Fruit fly (Drosophila melanogaster) whole organism, embryonic: ENCODE data around the gene Hsp70Ab.
A peak's percentile ranks its signal among the peaks of the same experiment; 100 is the strongest.

Source experiments
- Antp ChIP-seq: fragments of 200-800 bp; sonication (Bioruptor generic); optimal IDR thresholded peaks from 3 replicates; lab custom pipeline; 2016; ENCODE audit warnings: missing biosample characterization, missing genetic modification characterization
- Bdp1 ChIP-seq: fragments of 200-800 bp; sonication (Bioruptor generic); optimal IDR thresholded peaks from 3 replicates; lab custom pipeline; 2016; ENCODE audit warnings: missing biosample characterization, missing genetic modification characterization
- Bteb2 ChIP-seq: fragments of 200-800 bp; sonication (Bioruptor generic); optimal IDR thresholded peaks from 2 replicates; lab custom pipeline; 2016; ENCODE audit warnings: missing biosample characterization, missing genetic modification characterization
- CG10147 ChIP-seq: fragments of 200-800 bp; sonication (Bioruptor generic); optimal IDR thresholded peaks from 2 replicates; lab custom pipeline; 2019; ENCODE audit warnings: missing biosample characterization, mild to moderate bottlenecking, missing genetic modification characterization, moderate library complexity
- CG11247 ChIP-seq: fragments of 200-800 bp; sonication (Bioruptor generic); IDR thresholded peaks from 2 replicates; pipeline ENCODE4 v1.3.6; 2022; ENCODE audit warnings: missing biosample characterization, missing genetic modification characterization
- CG14014 ChIP-seq: fragments of 200-800 bp; sonication (Bioruptor generic); IDR thresholded peaks from 2 replicates; pipeline ENCODE4 v1.3.6; 2022; ENCODE audit warnings: missing biosample characterization, missing genetic modification characterization
- CG1529 ChIP-seq: fragments of 200-800 bp; sonication (Bioruptor generic); optimal IDR thresholded peaks from 3 replicates; lab custom pipeline; 2018; ENCODE audit warnings: missing biosample characterization, missing genetic modification characterization
- CG16815 ChIP-seq: fragments of 200-800 bp; sonication (Bioruptor generic); optimal IDR thresholded peaks from 3 replicates; lab custom pipeline; 2017; ENCODE audit warnings: missing biosample characterization, mild to moderate bottlenecking, missing genetic modification characterization
- CG16863 ChIP-seq: fragments of 200-800 bp; sonication (Bioruptor generic); optimal IDR thresholded peaks from 3 replicates; lab custom pipeline; 2016; ENCODE audit warnings: missing biosample characterization, missing genetic modification characterization
- CG17359 ChIP-seq: fragments of 200-800 bp; sonication (Bioruptor generic); optimal IDR thresholded peaks from 3 replicates; lab custom pipeline; 2018; ENCODE audit warnings: missing biosample characterization, mild to moderate bottlenecking, missing genetic modification characterization, moderate library complexity
- CG17568 ChIP-seq: fragments of 200-800 bp; sonication (Bioruptor generic); optimal IDR thresholded peaks from 2 replicates; lab custom pipeline; 2018; ENCODE audit warnings: missing biosample characterization, mild to moderate bottlenecking, missing genetic modification characterization, moderate library complexity
- CG17802 ChIP-seq: fragments of 200-800 bp; sonication (Bioruptor generic); optimal IDR thresholded peaks from 2 replicates; lab custom pipeline; 2018; ENCODE audit warnings: missing biosample characterization, mild to moderate bottlenecking, missing genetic modification characterization, moderate library complexity
- CG2712 ChIP-seq: fragments of 200-800 bp; optimal IDR thresholded peaks from 3 replicates; lab custom pipeline; 2019; ENCODE audit warnings: missing biosample characterization, mild to moderate bottlenecking, missing genetic modification characterization, moderate library complexity
- CG30403 ChIP-seq: fragments of 200-800 bp; sonication (Bioruptor generic); optimal IDR thresholded peaks from 3 replicates; lab custom pipeline; 2016; ENCODE audit warnings: missing biosample characterization, missing genetic modification characterization
- CG31365 ChIP-seq: fragments of 200-800 bp; sonication (Bioruptor generic); optimal IDR thresholded peaks from 2 replicates; lab custom pipeline; 2018; ENCODE audit warnings: missing biosample characterization, mild to moderate bottlenecking, missing genetic modification characterization
- CG31388 ChIP-seq: fragments of 200-800 bp; sonication (Bioruptor generic); optimal IDR thresholded peaks from 2 replicates; lab custom pipeline; 2016; ENCODE audit warnings: missing biosample characterization, missing genetic modification characterization
- CG4282 ChIP-seq: fragments of 200-800 bp; sonication (Bioruptor generic); optimal IDR thresholded peaks from 2 replicates; lab custom pipeline; 2016; ENCODE audit warnings: missing biosample characterization, missing genetic modification characterization
- CG6683 ChIP-seq: fragments of 200-800 bp; sonication (Bioruptor generic); optimal IDR thresholded peaks from 2 replicates; lab custom pipeline; 2017; ENCODE audit warnings: missing biosample characterization, mild to moderate bottlenecking, missing genetic modification characterization, missing genetic modification reagents
- CG8359 ChIP-seq: fragments of 200-800 bp; sonication (Bioruptor generic); optimal IDR thresholded peaks from 2 replicates; lab custom pipeline; 2017; ENCODE audit warnings: missing biosample characterization, mild to moderate bottlenecking, missing genetic modification characterization, borderline replicate concordance
- CG9437 ChIP-seq: fragments of 200-800 bp; sonication (Bioruptor generic); optimal IDR thresholded peaks from 2 replicates; lab custom pipeline; 2018; ENCODE audit warnings: missing biosample characterization, mild to moderate bottlenecking, missing genetic modification characterization
- CG9609 ChIP-seq: fragments of 200-800 bp; sonication (Bioruptor generic); optimal IDR thresholded peaks from 3 replicates; lab custom pipeline; 2016; ENCODE audit warnings: missing biosample characterization, missing genetic modification characterization
- CG9932 ChIP-seq: fragments of 200-800 bp; sonication (Bioruptor generic); IDR thresholded peaks from 2 replicates; pipeline ENCODE4 v1.3.6; 2022; ENCODE audit warnings: missing biosample characterization, missing genetic modification characterization
- D19B ChIP-seq: fragments of 200-800 bp; sonication (Bioruptor generic); optimal IDR thresholded peaks from 2 replicates; lab custom pipeline; 2017; ENCODE audit warnings: missing biosample characterization, mild to moderate bottlenecking, missing genetic modification characterization
- Dad ChIP-seq: fragments of 200-800 bp; sonication (Bioruptor generic); optimal IDR thresholded peaks from 3 replicates; lab custom pipeline; 2016; ENCODE audit warnings: missing biosample characterization, missing genetic modification characterization
- Dll ChIP-seq: fragments of 200-800 bp; sonication (Bioruptor generic); IDR thresholded peaks from 4 replicates; pipeline ENCODE4 v1.3.6; 2022; ENCODE audit warnings: missing biosample characterization, missing genetic modification characterization; ENCODE audit not compliant: partially characterized antibody
- Dref ChIP-seq: fragments of 200-800 bp; sonication (Bioruptor generic); IDR thresholded peaks from 2 replicates; pipeline ENCODE4 v1.3.6; 2022; ENCODE audit warnings: missing biosample characterization, missing genetic modification characterization
- Eip74EF ChIP-seq, 2 experiments: fragments of 200-800 bp in 1 of 2; fragments of >200 bp in 1 of 2; sonication (Bioruptor generic) in 1 of 2; optimal IDR thresholded peaks; 2 replicates each; lab custom pipeline; 2017 to 2019; ENCODE audit warnings: missing biosample characterization in 2 of 2, missing genetic modification characterization in 2 of 2, mild to moderate bottlenecking in 1 of 2, moderate library complexity in 1 of 2
- GATAe ChIP-seq: fragments of 200-800 bp; sonication (Bioruptor generic); conservative IDR thresholded peaks from 2 replicates; pipeline ENCODE4 v1.3.6; 2022; ENCODE audit warnings: missing biosample characterization, missing genetic modification characterization
- Gug ChIP-seq: fragments of 200-800 bp; sonication (Bioruptor generic); IDR thresholded peaks from 4 replicates; pipeline ENCODE4 v1.3.6; 2022; ENCODE audit warnings: missing biosample characterization, missing genetic modification characterization
- H15 ChIP-seq: fragments of 200-800 bp; sonication (Bioruptor generic); IDR thresholded peaks from 3 replicates; pipeline ENCODE4 v1.3.6; 2022; ENCODE audit warnings: missing biosample characterization, missing genetic modification characterization
- HLH54F ChIP-seq: fragments of 200-800 bp; sonication (Bioruptor generic); optimal IDR thresholded peaks from 3 replicates; lab custom pipeline; 2016; ENCODE audit warnings: missing biosample characterization, missing genetic modification characterization
- Hand ChIP-seq: fragments of 200-800 bp; sonication (Bioruptor generic); optimal IDR thresholded peaks from 2 replicates; lab custom pipeline; 2017; ENCODE audit warnings: mild to moderate bottlenecking, missing biosample characterization, missing genetic modification reagents, missing genetic modification characterization
- HmgZ ChIP-seq: fragments of 200-800 bp; sonication (Bioruptor generic); optimal IDR thresholded peaks from 2 replicates; lab custom pipeline; 2018; ENCODE audit warnings: missing biosample characterization, mild to moderate bottlenecking, missing genetic modification characterization
- MESR4 ChIP-seq: fragments of 200-800 bp; sonication (Bioruptor generic); optimal IDR thresholded peaks from 2 replicates; lab custom pipeline; 2018; ENCODE audit warnings: missing biosample characterization, mild to moderate bottlenecking, missing genetic modification characterization, moderate library complexity
- Med ChIP-seq: fragments of 200-800 bp; sonication (Bioruptor generic); peaks from one replicate; lab custom pipeline; 2016; ENCODE audit warnings: missing biosample characterization, missing genetic modification characterization, mild to moderate bottlenecking, inconsistent platforms, moderate library complexity
- NC2α ChIP-seq: fragments of 200-800 bp; sonication (Bioruptor generic); optimal IDR thresholded peaks from 2 replicates; lab custom pipeline; 2016; ENCODE audit warnings: missing biosample characterization, missing genetic modification characterization
- Poxn ChIP-seq: fragments of 200-800 bp; sonication (Bioruptor generic); IDR thresholded peaks from 2 replicates; pipeline ENCODE4 v1.3.6; 2022; ENCODE audit warnings: missing biosample characterization, missing genetic modification characterization
- Rx ChIP-seq: fragments of 200-800 bp; sonication (Bioruptor generic); IDR thresholded peaks from 2 replicates; pipeline ENCODE4 v1.3.6; 2022; ENCODE audit warnings: missing biosample characterization, missing genetic modification characterization
- ap ChIP-seq: fragments of 200-800 bp; sonication (Bioruptor generic); IDR thresholded peaks from 2 replicates; pipeline ENCODE4 v1.3.6; 2022; ENCODE audit warnings: missing biosample characterization, missing genetic modification characterization
- bigmax ChIP-seq: fragments of 200-800 bp; sonication (Bioruptor generic); optimal IDR thresholded peaks from 2 replicates; lab custom pipeline; 2018; ENCODE audit warnings: missing biosample characterization, mild to moderate bottlenecking, missing genetic modification characterization
- br ChIP-seq: fragments of >200 bp; optimal IDR thresholded peaks from 2 replicates; lab custom pipeline; 2017
- cato ChIP-seq: fragments of 200-800 bp; sonication (Bioruptor generic); optimal IDR thresholded peaks from 2 replicates; lab custom pipeline; 2016; ENCODE audit warnings: missing biosample characterization, missing genetic modification characterization, borderline replicate concordance
- dmrt99B ChIP-seq: fragments of 200-800 bp; sonication (Bioruptor generic); optimal IDR thresholded peaks from 2 replicates; lab custom pipeline; 2018; ENCODE audit warnings: missing biosample characterization, mild to moderate bottlenecking, missing genetic modification characterization, moderate library complexity
- en ChIP-seq: fragments of 200-800 bp; sonication (Bioruptor generic); optimal IDR thresholded peaks from 2 replicates; lab custom pipeline; 2016; ENCODE audit warnings: missing biosample characterization, missing genetic modification characterization
- gce ChIP-seq: fragments of 200-800 bp; sonication (Bioruptor generic); IDR thresholded peaks from 3 replicates; pipeline ENCODE4 v1.3.6; 2022; ENCODE audit warnings: missing biosample characterization, missing genetic modification characterization
- ind ChIP-seq: fragments of 200-800 bp; sonication (Bioruptor generic); optimal IDR thresholded peaks from 3 replicates; lab custom pipeline; 2016; ENCODE audit warnings: missing biosample characterization, missing genetic modification characterization
- lilli ChIP-seq: fragments of 200-800 bp; sonication (Bioruptor generic); optimal IDR thresholded peaks from 3 replicates; lab custom pipeline; 2016; ENCODE audit warnings: missing biosample characterization, missing genetic modification characterization
- luna ChIP-seq: fragments of 200-800 bp; sonication (Bioruptor generic); optimal IDR thresholded peaks from 2 replicates; lab custom pipeline; 2016; ENCODE audit warnings: missing biosample characterization, missing genetic modification characterization
- psq ChIP-seq: fragments of 200-800 bp; sonication (Bioruptor generic); optimal IDR thresholded peaks from 2 replicates; lab custom pipeline; 2017; ENCODE audit warnings: missing biosample characterization, missing genetic modification characterization
- stc ChIP-seq: fragments of 200-800 bp; sonication (Bioruptor generic); IDR thresholded peaks from 2 replicates; pipeline ENCODE4 v1.3.6; 2022; ENCODE audit warnings: missing biosample characterization, missing genetic modification characterization

Hsp70Ab gene

dm6 chr3R:12010202-12010824 is 52.0 kb downstream of the Hsp70Ab start, which contains the start of the genes KLHL18 and GCC185 (continued):
- no peak for TF ChIP-seq bigmax (GFP tag; lab: Kevin White, UChicago)
- peak; percentile 24 for TF ChIP-seq CG9609
- TF ChIP-seq Poxn = peak; percentile 16; the same call in 1 of the 2 replicates
- TF ChIP-seq br (lab: Kevin White, UChicago) = no peak
- TF ChIP-seq luna (GFP tag; lab: Kevin White, UChicago) = no peak
- peak; percentile 49 for TF ChIP-seq psq (GFP tag; lab: Kevin White, UChicago)
- peak; percentile 79 for TF ChIP-seq HLH54F (GFP tag; lab: Kevin White, UChicago)
- peak; percentile 49 for TF ChIP-seq CG16863
- peak; percentile 35; the same call in 1 of the 2 replicates for TF ChIP-seq Rx
- TF ChIP-seq CG31388 (GFP tag; lab: Kevin White, UChicago) = peak; percentile 38
- TF ChIP-seq CG9932 (GFP tag; lab: Robert Waterston, UW) = peak; percentile 88
- peak; percentile 77 for TF ChIP-seq CG10147 (GFP tag; lab: Kevin White, UChicago)
- peak; percentile 66 for TF ChIP-seq Dref
- TF ChIP-seq CG6683 (GFP tag; lab: Kevin White, UChicago) = peak; percentile 27
- TF ChIP-seq D19B (GFP tag; lab: Kevin White, UChicago) = peak; percentile 45
- peak; percentile 23 for TF ChIP-seq CG9437 (GFP tag; lab: Kevin White, UChicago)
- TF ChIP-seq Bdp1 (GFP tag; lab: Kevin White, UChicago) = peak; percentile 26
- TF ChIP-seq ap (GFP tag; lab: Robert Waterston, UW) = 0 out of 2 replicates have a peak, but pooled peaks have one; percentile 10
- peak; percentile 84 for TF ChIP-seq lilli
- no peak for TF ChIP-seq CG8359
- TF ChIP-seq Bteb2 (GFP tag; lab: Kevin White, UChicago) = peak; percentile 55
- TF ChIP-seq GATAe (GFP tag; lab: Robert Waterston, UW) = 0 out of 2 replicates have a peak, but pooled peaks have one; percentile 42
- TF ChIP-seq gce (GFP tag; lab: Robert Waterston, UW) = no peak
- TF ChIP-seq cato (GFP tag; lab: Kevin White, UChicago) = peak; percentile 71
- TF ChIP-seq CG31365 = no peak
- no peak for TF ChIP-seq en (GFP tag; lab: Kevin White, UChicago)
- peak; percentile 27 for TF ChIP-seq CG17802 (tag; lab: Kevin White, UChicago)
- TF ChIP-seq Med (GFP tag; lab: Kevin White, UChicago) = peak; percentile 84
- TF ChIP-seq Hand (GFP tag; lab: Kevin White, UChicago) = no peak
- peak; percentile 53 for TF ChIP-seq MESR4 (GFP tag; lab: Kevin White, UChicago)
- TF ChIP-seq CG1529 (GFP tag; lab: Kevin White, UChicago) = no peak
- peak; percentile 80 for TF ChIP-seq CG16815 (GFP tag; lab: Kevin White, UChicago)
- peak; percentile 28 for TF ChIP-seq Antp (GFP tag; lab: Kevin White, UChicago)
- TF ChIP-seq Dad (GFP tag; lab: Kevin White, UChicago) = no peak
- TF ChIP-seq Eip74EF (GFP tag; optimal IDR thresholded peaks at IDR 0.05; lab: Kevin White, UChicago) = no peak
- TF ChIP-seq CG30403 = peak; percentile 93
- peak; percentile 41 for TF ChIP-seq CG17359
- TF ChIP-seq CG4282 = peak; percentile 22
- TF ChIP-seq CG14014 = no peak; the same call in 1 of the 2 replicates
- no peak for TF ChIP-seq NC2α (GFP tag; lab: Kevin White, UChicago)
- TF ChIP-seq CG17568 (GFP tag; lab: Kevin White, UChicago) = no peak
- peak; percentile 90 for TF ChIP-seq Dll (GFP tag; lab: Robert Waterston, UW)
- TF ChIP-seq ind (GFP tag; lab: Kevin White, UChicago) = peak; percentile 91
- peak; percentile 55; the same call in 1 of the 3 replicates for TF ChIP-seq H15
- peak; percentile 58; the same call in 3 of the 4 replicates for TF ChIP-seq Gug
- TF ChIP-seq HmgZ (tag; lab: Kevin White, UChicago) = peak; percentile 65
- TF ChIP-seq dmrt99B (tag; lab: Kevin White, UChicago) = no peak
- TF ChIP-seq CG11247 = peak; percentile 53; the same call in 1 of the 2 replicates
- no peak for TF ChIP-seq stc (GFP tag; lab: Robert Waterston, UW)
- TF ChIP-seq CG2712 (tag; lab: Kevin White, UChicago) = peak; percentile 85
